Fruit fly (Drosophila melanogaster) whole organism, embryonic: ENCODE results near the gene att-ORFB.
A peak's percentile ranks its signal among the peaks of the same experiment; 100 is the strongest.

Experiments
- Asciz ChIP-seq: fragments of 200-800 bp; sonication (Bioruptor generic); optimal IDR thresholded peaks from 2 replicates; lab custom pipeline; 2017; ENCODE audit warnings: missing biosample characterization, mild to moderate bottlenecking, missing genetic modification characterization, missing genetic modification reagents
- B-H2 ChIP-seq: fragments of 200-800 bp; sonication (Bioruptor generic); optimal IDR thresholded peaks from 2 replicates; lab custom pipeline; 2018; ENCODE audit warnings: missing biosample characterization, mild to moderate bottlenecking, missing genetic modification characterization
- CG11247 ChIP-seq: fragments of 200-800 bp; sonication (Bioruptor generic); IDR thresholded peaks from 2 replicates; pipeline ENCODE4 v1.3.6; 2022; ENCODE audit warnings: missing biosample characterization, missing genetic modification characterization
- CG11398 ChIP-seq: fragments of 200-800 bp; sonication (Bioruptor generic); optimal IDR thresholded peaks from 2 replicates; lab custom pipeline; 2016; ENCODE audit warnings: missing biosample characterization, missing genetic modification characterization
- CG12942 ChIP-seq: fragments of 200-800 bp; sonication (Bioruptor generic); optimal IDR thresholded peaks from 3 replicates; lab custom pipeline; 2016; ENCODE audit warnings: missing biosample characterization, missing genetic modification characterization
- CG13287 ChIP-seq: fragments of 200-800 bp; sonication (Bioruptor generic); IDR thresholded peaks from 2 replicates; pipeline ENCODE4 v1.3.6; 2022; ENCODE audit warnings: missing biosample characterization, missing genetic modification characterization; ENCODE audit not compliant: partially characterized antibody
- CG14965 ChIP-seq: fragments of 200-800 bp; sonication (Bioruptor generic); optimal IDR thresholded peaks from 2 replicates; lab custom pipeline; 2016; ENCODE audit warnings: missing biosample characterization, missing genetic modification characterization, borderline replicate concordance
- CG18599 ChIP-seq: fragments of 200-800 bp; sonication (Bioruptor generic); optimal IDR thresholded peaks from 3 replicates; lab custom pipeline; 2017; ENCODE audit warnings: missing biosample characterization, missing genetic modification characterization, mild to moderate bottlenecking, moderate library complexity, missing genetic modification reagents
- CG2129 ChIP-seq: fragments of 200-800 bp; sonication (Bioruptor generic); IDR thresholded peaks from 2 replicates; pipeline ENCODE4 v1.3.6; 2022; ENCODE audit warnings: missing biosample characterization, missing genetic modification characterization; ENCODE audit not compliant: partially characterized antibody
- CG33557 ChIP-seq: fragments of 200-800 bp; sonication (Bioruptor generic); optimal IDR thresholded peaks from 2 replicates; lab custom pipeline; 2019; ENCODE audit warnings: missing biosample characterization, mild to moderate bottlenecking, missing genetic modification characterization, moderate library complexity
- CG5180 ChIP-seq: fragments of 200-800 bp; sonication (Bioruptor generic); optimal IDR thresholded peaks from 3 replicates; lab custom pipeline; 2017; ENCODE audit warnings: missing biosample characterization, missing genetic modification characterization, mild to moderate bottlenecking, moderate library complexity, missing genetic modification reagents
- CG6813 ChIP-seq: fragments of 200-800 bp; sonication (Bioruptor generic); optimal IDR thresholded peaks from 2 replicates; lab custom pipeline; 2017; ENCODE audit warnings: missing biosample characterization, missing genetic modification characterization, mild to moderate bottlenecking, moderate library complexity, missing genetic modification reagents
- CG8290 ChIP-seq, 3 experiments: fragments of 200-800 bp; sonication (Bioruptor generic); optimal IDR thresholded peaks; 2 replicates each; lab custom pipeline; 2016 to 2019; ENCODE audit warnings: missing biosample characterization in 3 of 3, missing genetic modification characterization in 3 of 3, mild to moderate bottlenecking in 2 of 3, moderate library complexity in 1 of 3
- CG8924 ChIP-seq: fragments of 200-800 bp; optimal IDR thresholded peaks from 3 replicates; lab custom pipeline; 2019; ENCODE audit warnings: missing biosample characterization, mild to moderate bottlenecking, missing genetic modification characterization, moderate library complexity
- CG9817 ChIP-seq: fragments of 200-800 bp; sonication (Bioruptor generic); optimal IDR thresholded peaks from 2 replicates; lab custom pipeline; 2018; ENCODE audit warnings: missing biosample characterization, mild to moderate bottlenecking, missing genetic modification characterization, moderate library complexity
- Dll ChIP-seq: fragments of 200-800 bp; sonication (Bioruptor generic); IDR thresholded peaks from 4 replicates; pipeline ENCODE4 v1.3.6; 2022; ENCODE audit warnings: missing biosample characterization, missing genetic modification characterization; ENCODE audit not compliant: partially characterized antibody
- HHEX ChIP-seq: fragments of 200-800 bp; sonication (Bioruptor generic); optimal IDR thresholded peaks from 3 replicates; lab custom pipeline; 2017; ENCODE audit warnings: missing biosample characterization, mild to moderate bottlenecking, missing genetic modification characterization, missing genetic modification reagents
- HLH3B ChIP-seq: fragments of 200-800 bp; sonication (Bioruptor generic); IDR thresholded peaks from 2 replicates; pipeline ENCODE4 v1.3.6; 2022; ENCODE audit warnings: missing biosample characterization, missing genetic modification characterization
- Hmr ChIP-seq: fragments of 200-800 bp; sonication (Bioruptor generic); optimal IDR thresholded peaks from 3 replicates; lab custom pipeline; 2017; ENCODE audit warnings: mild to moderate bottlenecking, missing biosample characterization, missing genetic modification reagents, missing genetic modification characterization
- Meics ChIP-seq: fragments of 200-800 bp; sonication (Bioruptor generic); optimal IDR thresholded peaks from 2 replicates; lab custom pipeline; 2017; ENCODE audit warnings: missing biosample characterization, mild to moderate bottlenecking, missing genetic modification characterization
- Mrtf ChIP-seq: fragments of 200-800 bp; sonication (Bioruptor generic); IDR thresholded peaks from 3 replicates; pipeline ENCODE4 v1.3.6; 2022; ENCODE audit warnings: missing biosample characterization, missing genetic modification characterization
- Opbp ChIP-seq: fragments of 200-800 bp; sonication (Bioruptor generic); IDR thresholded peaks from 3 replicates; pipeline ENCODE4 v1.3.6; 2022; ENCODE audit warnings: missing biosample characterization, missing genetic modification characterization; ENCODE audit not compliant: partially characterized antibody
- TFAM ChIP-seq: fragments of 200-800 bp; sonication (Bioruptor generic); optimal IDR thresholded peaks from 2 replicates; lab custom pipeline; 2017; ENCODE audit warnings: missing biosample characterization, missing genetic modification characterization, inconsistent platforms
- YL-1 ChIP-seq: fragments of 200-800 bp; sonication (Bioruptor generic); optimal IDR thresholded peaks from 3 replicates; lab custom pipeline; 2017; ENCODE audit warnings: missing biosample characterization, mild to moderate bottlenecking, missing genetic modification characterization
- ab ChIP-seq: fragments of 200-800 bp; sonication (Bioruptor generic); optimal IDR thresholded peaks from 2 replicates; lab custom pipeline; 2016; ENCODE audit warnings: missing biosample characterization, missing genetic modification characterization
- ap ChIP-seq: fragments of 200-800 bp; sonication (Bioruptor generic); IDR thresholded peaks from 2 replicates; pipeline ENCODE4 v1.3.6; 2022; ENCODE audit warnings: missing biosample characterization, missing genetic modification characterization
- bbx ChIP-seq: fragments of 200-800 bp; sonication (Bioruptor generic); IDR thresholded peaks from 2 replicates; pipeline ENCODE4 v1.3.6; 2022; ENCODE audit warnings: missing biosample characterization, missing genetic modification characterization; ENCODE audit not compliant: partially characterized antibody
- bcd ChIP-seq: fragments of 200-800 bp; sonication (Bioruptor generic); optimal IDR thresholded peaks from 2 replicates; lab custom pipeline; 2017; ENCODE audit warnings: missing biosample characterization, mild to moderate bottlenecking, missing genetic modification characterization
- caup ChIP-seq: fragments of 200-800 bp; sonication (Bioruptor generic); optimal IDR thresholded peaks from 3 replicates; lab custom pipeline; 2017; ENCODE audit warnings: missing biosample characterization, mild to moderate bottlenecking, missing genetic modification characterization, moderate library complexity; ENCODE audit not compliant: severe bottlenecking
- cg ChIP-seq: fragments of 200-800 bp; sonication (Bioruptor generic); optimal IDR thresholded peaks from 3 replicates; lab custom pipeline; 2019; ENCODE audit warnings: missing biosample characterization, mild to moderate bottlenecking, missing genetic modification characterization, moderate library complexity
- chinmo ChIP-seq: fragments of 200-800 bp; sonication (Bioruptor generic); IDR thresholded peaks from 4 replicates; pipeline ENCODE4 v1.3.6; 2022; ENCODE audit warnings: missing biosample characterization, missing genetic modification characterization; ENCODE audit not compliant: partially characterized antibody
- dm ChIP-seq: fragments of 200-800 bp; sonication (Bioruptor generic); optimal IDR thresholded peaks from 3 replicates; lab custom pipeline; 2016; ENCODE audit warnings: missing biosample characterization, missing genetic modification characterization
- emc ChIP-seq: fragments of 200-800 bp; sonication (Bioruptor generic); optimal IDR thresholded peaks from 2 replicates; lab custom pipeline; 2016; ENCODE audit warnings: missing biosample characterization, missing genetic modification characterization
- exex ChIP-seq: fragments of 200-800 bp; sonication (Bioruptor generic); optimal IDR thresholded peaks from 4 replicates; lab custom pipeline; 2018; ENCODE audit warnings: missing biosample characterization, mild to moderate bottlenecking, missing genetic modification characterization, moderate library complexity
- fd102C ChIP-seq: fragments of 200-800 bp; sonication (Bioruptor generic); optimal IDR thresholded peaks from 2 replicates; lab custom pipeline; 2018; ENCODE audit warnings: missing biosample characterization, mild to moderate bottlenecking, missing genetic modification characterization, moderate library complexity
- fd64A ChIP-seq: fragments of 200-800 bp; sonication (Bioruptor generic); optimal IDR thresholded peaks from 3 replicates; lab custom pipeline; 2018; ENCODE audit warnings: missing biosample characterization, mild to moderate bottlenecking, missing genetic modification characterization
- gfzf ChIP-seq: fragments of 200-800 bp; sonication (Bioruptor generic); optimal IDR thresholded peaks from 2 replicates; lab custom pipeline; 2016; ENCODE audit warnings: missing biosample characterization, mild to moderate bottlenecking, missing genetic modification characterization, moderate library complexity
- h ChIP-seq: fragments of >200 bp; optimal IDR thresholded peaks from 2 replicates; lab custom pipeline; 2017
- maf-S ChIP-seq: fragments of 200-800 bp; sonication (Bioruptor generic); optimal IDR thresholded peaks from 2 replicates; lab custom pipeline; 2016; ENCODE audit warnings: missing biosample characterization, missing genetic modification characterization
- pb ChIP-seq: fragments of 200-800 bp; sonication (Bioruptor generic); optimal IDR thresholded peaks from 3 replicates; lab custom pipeline; 2016; ENCODE audit warnings: missing biosample characterization, missing genetic modification characterization
- pzg ChIP-seq: fragments of 200-800 bp; sonication (Bioruptor generic); optimal IDR thresholded peaks from 3 replicates; lab custom pipeline; 2018; ENCODE audit warnings: missing biosample characterization, mild to moderate bottlenecking, missing genetic modification characterization, moderate library complexity
- rib ChIP-seq: fragments of 200-800 bp; sonication (Bioruptor generic); IDR thresholded peaks from 2 replicates; pipeline ENCODE4 v1.3.6; 2022; ENCODE audit warnings: missing biosample characterization, missing genetic modification characterization
- sens ChIP-seq: fragments of 200-800 bp; sonication (Bioruptor generic); peaks from one replicate; lab custom pipeline; 2016; ENCODE audit warnings: missing biosample characterization, missing genetic modification characterization
- sens-2 ChIP-seq: fragments of 200-800 bp; sonication (Bioruptor generic); IDR thresholded peaks from 2 replicates; pipeline ENCODE4 v1.3.6; 2022; ENCODE audit warnings: missing biosample characterization, missing genetic modification characterization
- sim ChIP-seq: fragments of 200-800 bp; sonication (Bioruptor generic); IDR thresholded peaks from 2 replicates; pipeline ENCODE4 v1.3.6; 2022; ENCODE audit warnings: missing biosample characterization, missing genetic modification characterization
- trem ChIP-seq: fragments of 200-800 bp; optimal IDR thresholded peaks from 3 replicates; lab custom pipeline; 2019; ENCODE audit warnings: missing biosample characterization, mild to moderate bottlenecking, missing genetic modification characterization, moderate library complexity
- unpg ChIP-seq: fragments of 200-800 bp; sonication (Bioruptor generic); optimal IDR thresholded peaks from 3 replicates; lab custom pipeline; 2018; ENCODE audit warnings: missing biosample characterization, mild to moderate bottlenecking, missing genetic modification characterization, moderate library complexity
- vnd ChIP-seq: fragments of 200-800 bp; sonication (Bioruptor generic); IDR thresholded peaks from 3 replicates; pipeline ENCODE4 v1.3.6; 2022; ENCODE audit warnings: missing biosample characterization, missing genetic modification characterization; ENCODE audit not compliant: partially characterized antibody

The att-ORFB gene

DNA sequence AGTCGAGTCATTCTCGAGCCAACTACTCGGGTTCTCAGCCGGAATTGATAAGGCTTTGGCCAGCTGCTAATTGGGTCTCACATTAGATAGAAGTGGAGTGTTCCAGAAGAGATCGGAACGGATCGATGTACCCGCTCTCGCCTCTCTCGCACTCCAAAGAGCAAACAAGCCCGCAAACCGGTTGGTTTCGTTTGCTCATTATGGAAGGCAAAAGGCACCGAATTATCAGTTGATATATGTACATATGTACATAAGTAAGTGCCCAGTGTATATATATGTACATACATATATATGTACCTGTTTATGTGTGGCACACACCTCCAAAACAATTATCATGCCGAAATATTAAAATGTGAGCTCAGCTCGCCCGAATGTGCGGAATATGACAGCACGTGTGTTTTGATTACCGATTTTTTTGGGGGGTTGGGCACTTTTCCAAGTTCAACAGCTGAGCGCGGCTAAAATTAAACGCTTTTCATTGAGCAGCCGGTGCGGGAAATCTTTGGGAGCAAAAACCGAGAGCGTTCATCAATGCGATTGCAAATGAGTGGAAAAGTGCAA, 1.6 kb upstream of the att-ORFB start (continued):
- no peak for TF ChIP-seq CG2129
- no peak for TF ChIP-seq CG9817
- no peak for TF ChIP-seq CG8290 (GFP tag; optimal IDR thresholded peaks at IDR 0.05; lab: Kevin White, UChicago)
- peak; percentile 66 to 88 for TF ChIP-seq CG8290 (tag; optimal IDR thresholded peaks at IDR 0.05; lab: Kevin White, UChicago)
- peak; percentile 50 for TF ChIP-seq HHEX (GFP tag; lab: Kevin White, UChicago)
- TF ChIP-seq bcd, result no peak
- no peak for TF ChIP-seq pzg (GFP tag; lab: Kevin White, UChicago)
- TF ChIP-seq bbx, result 0 out of 2 replicates have a peak, but pooled peaks have one; percentile 14
- no peak for TF ChIP-seq CG11247
- peak; percentile 75 for TF ChIP-seq CG33557
- no peak for TF ChIP-seq h
- peak; percentile 87; the same call in 3 of the 4 replicates for TF ChIP-seq chinmo (GFP tag; lab: Robert Waterston, UW)
- TF ChIP-seq CG5180 (GFP tag; lab: Kevin White, UChicago), result peak; percentile 89
- no peak for TF ChIP-seq emc (GFP tag; lab: Kevin White, UChicago)
- TF ChIP-seq CG14965 (GFP tag; lab: Kevin White, UChicago), result no peak
- TF ChIP-seq Meics (GFP tag; lab: Kevin White, UChicago), result no peak
- TF ChIP-seq fd64A (GFP tag; lab: Kevin White, UChicago), result no peak
- TF ChIP-seq dm, result no peak
- TF ChIP-seq B-H2, result peak; percentile 75
- peak; percentile 14 for TF ChIP-seq cg
- 0 out of 2 replicates have a peak, but pooled peaks have one; percentile 24 for TF ChIP-seq sim (GFP tag; lab: Robert Waterston, UW)
- TF ChIP-seq CG18599 (GFP tag; lab: Kevin White, UChicago), result no peak
- no peak for TF ChIP-seq sens-2 (GFP tag; lab: Robert Waterston, UW)
- no peak for TF ChIP-seq Hmr
- peak; percentile 30 for TF ChIP-seq YL-1 (GFP tag; lab: Kevin White, UChicago)
- peak; percentile 17 for TF ChIP-seq unpg (GFP tag; lab: Kevin White, UChicago)
- TF ChIP-seq HLH3B (GFP tag; lab: Robert Waterston, UW), result no peak
- no peak for TF ChIP-seq sens
- no peak for TF ChIP-seq gfzf (GFP tag; lab: Kevin White, UChicago)
- no peak for TF ChIP-seq vnd (GFP tag; lab: Robert Waterston, UW)
- no peak for TF ChIP-seq maf-S
- peak; percentile 33; the same call in 1 of the 4 replicates for TF ChIP-seq Dll (GFP tag; lab: Robert Waterston, UW)
- 0 out of 2 replicates have a peak, but pooled peaks have one; percentile 12 for TF ChIP-seq CG13287 (GFP tag; lab: Robert Waterston, UW)
- TF ChIP-seq trem (tag; lab: Kevin White, UChicago), result no peak
- TF ChIP-seq TFAM, result no peak
- TF ChIP-seq CG6813 (GFP tag; lab: Kevin White, UChicago), result peak; percentile 51
- peak; percentile 43 for TF ChIP-seq caup (GFP tag; lab: Kevin White, UChicago)
- peak; percentile 1 for TF ChIP-seq Asciz
- peak; percentile 84 for TF ChIP-seq exex
- no peak for TF ChIP-seq CG12942 (GFP tag; lab: Kevin White, UChicago)
- peak; percentile 13 for TF ChIP-seq fd102C
- TF ChIP-seq ab, result no peak
- TF ChIP-seq Opbp, result no peak
- no peak for TF ChIP-seq pb
- TF ChIP-seq CG8924 (tag; lab: Kevin White, UChicago), result no peak
- no peak for TF ChIP-seq Mrtf (GFP tag; lab: Robert Waterston, UW)
- no peak for TF ChIP-seq ap (GFP tag; lab: Robert Waterston, UW)
- TF ChIP-seq rib (GFP tag; lab: Robert Waterston, UW), result peak; percentile 41; the same call in 1 of the 2 replicates
- no peak for TF ChIP-seq CG11398 (GFP tag; lab: Kevin White, UChicago)
